Fruit fly (Drosophila melanogaster) Kc167 (cell line): Measurements from ENCODE around the gene morgue.

Experiments
- insv ChIP-seq: fragments of >200 bp; optimal IDR thresholded peaks from 3 replicates; lab custom pipeline; 2018; ENCODE audit warnings: missing external identifiers
- psq ChIP-seq: fragments of >200 bp; optimal IDR thresholded peaks from 2 replicates; lab custom pipeline; 2017; ENCODE audit warnings: missing external identifiers

dm6 chr2L:4477978-4478377 is 33.5 kb upstream of the morgue start:
- TF ChIP-seq insv (lab: Kevin White, UChicago) (no peak), psq (no peak)
